Fruit fly (Drosophila melanogaster): ENCODE results near the gene Zw10.
A peak's percentile ranks its signal among the peaks of the same experiment; 100 is the strongest.

The Zw10 gene

dm6 chrX:2637914-2638313, 33.9 kb downstream of the Zw10 start:
- TF ChIP-seq pnt (GFP tag; optimal IDR thresholded peaks at IDR 0.05) (no peak), bcd (GFP tag; optimal IDR thresholded peaks at IDR 0.05) (no peak), C15 (GFP tag; IDR thresholded peaks at IDR 0.05) (no peak), Sry-δ (GFP tag; optimal IDR thresholded peaks at IDR 0.05) (no peak), en (GFP tag; optimal IDR thresholded peaks at IDR 0.05) (no peak), CG8290 (GFP tag; optimal IDR thresholded peaks at IDR 0.05) (no peak), CG8290 (tag; optimal IDR thresholded peaks at IDR 0.05) (no peak), ewg (GFP tag; optimal IDR thresholded peaks at IDR 0.05) (no peak), usp (GFP tag; optimal IDR thresholded peaks at IDR 0.05) (no peak), ato (GFP tag; IDR thresholded peaks at IDR 0.05; ENCODE audit: partially characterized antibody) (no peak), CG14441 (GFP tag; IDR thresholded peaks at IDR 0.05) (no peak)

DNA sequence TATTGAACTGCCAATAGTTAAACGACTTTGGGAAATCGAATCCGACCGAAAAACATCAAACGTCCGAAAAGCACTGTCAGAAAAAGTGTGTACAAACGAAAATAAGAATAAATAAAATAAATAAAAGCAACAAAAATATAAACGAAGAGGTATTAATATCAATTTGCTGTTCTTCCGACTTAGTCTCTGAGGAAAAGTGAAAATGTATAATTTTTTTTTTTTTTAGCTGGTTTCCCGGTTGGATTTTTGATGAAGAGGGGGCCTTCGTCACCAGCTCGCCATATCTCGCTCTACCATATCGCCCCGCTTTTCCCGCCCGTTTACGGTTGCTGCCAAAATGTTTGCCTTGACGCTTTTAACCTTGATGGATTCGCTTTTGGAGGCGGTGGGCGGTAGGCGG, 34.6 kb downstream of the Zw10 start:
- TF ChIP-seq CG6689 (GFP tag; IDR thresholded peaks at IDR 0.05) = 0 out of 2 replicates have a peak, but pooled peaks have one; percentile 19
- peak; percentile 1 for TF ChIP-seq grau (tag; optimal IDR thresholded peaks at IDR 0.05)
- TF ChIP-seq CG12236 (GFP tag; optimal IDR thresholded peaks at IDR 0.05) = no peak
- peak; percentile 36; the same call in 1 of the 2 replicates for TF ChIP-seq sisA (GFP tag; IDR thresholded peaks at IDR 0.05)
- peak; percentile 58; the same call in 1 of the 2 replicates for TF ChIP-seq slbo (GFP tag; IDR thresholded peaks at IDR 0.05)
- peak; percentile 39; the same call in 1 of the 2 replicates for TF ChIP-seq CG32532 (GFP tag; IDR thresholded peaks at IDR 0.05)
- TF ChIP-seq Ptx1 (GFP tag; IDR thresholded peaks at IDR 0.05) = peak; percentile 24; the same call in 1 of the 2 replicates
- peak; percentile 9 for TF ChIP-seq CG4424 (GFP tag; optimal IDR thresholded peaks at IDR 0.05)
- no peak for TF ChIP-seq CG31441 (GFP tag; IDR thresholded peaks at IDR 0.05)
- 0 out of 3 replicates have a peak, but pooled peaks have one; percentile 33 for TF ChIP-seq CG11456 (GFP tag; IDR thresholded peaks at IDR 0.05)
- TF ChIP-seq Rfx (GFP tag; IDR thresholded peaks at IDR 0.05) = peak; percentile 48; the same call in 1 of the 2 replicates
- peak; percentile 33 for TF ChIP-seq Fer1 (GFP tag; optimal IDR thresholded peaks at IDR 0.05)
- peak; percentile 3 for TF ChIP-seq CG12155 (GFP tag; optimal IDR thresholded peaks at IDR 0.05)
- TF ChIP-seq Hr51 (GFP tag; optimal IDR thresholded peaks at IDR 0.05) = peak in 1 of 2 experiments; percentile 10
- TF ChIP-seq hkb (optimal IDR thresholded peaks at IDR 0.05) = no peak
- peak; percentile 52 for TF ChIP-seq hkb (GFP tag; IDR thresholded peaks at IDR 0.05)
- TF ChIP-seq CG15269 (tag; optimal IDR thresholded peaks at IDR 0.05) = peak; percentile 11
- no peak for TF ChIP-seq shn (GFP tag; optimal IDR thresholded peaks at IDR 0.05)
- peak; percentile 24; the same call in 1 of the 2 replicates for TF ChIP-seq Atf6 (GFP tag; IDR thresholded peaks at IDR 0.05)
- peak; percentile 33 for TF ChIP-seq CG30403 (GFP tag; optimal IDR thresholded peaks at IDR 0.05)
- no peak for TF ChIP-seq zen (tag; optimal IDR thresholded peaks at IDR 0.05)
- no peak for TF ChIP-seq ato (GFP tag; IDR thresholded peaks at IDR 0.05; ENCODE audit: partially characterized antibody)
- no peak for TF ChIP-seq ssp (GFP tag; IDR thresholded peaks at IDR 0.05)
- peak; percentile 51 for TF ChIP-seq CG9932 (GFP tag; IDR thresholded peaks at IDR 0.05)
- peak; percentile 37; the same call in 1 of the 3 replicates for TF ChIP-seq tgo (GFP tag; IDR thresholded peaks at IDR 0.05)
- TF ChIP-seq fd96Cb (tag; optimal IDR thresholded peaks at IDR 0.05) = no peak
- peak; percentile 49 for TF ChIP-seq lab (GFP tag; optimal IDR thresholded peaks at IDR 0.05)
- TF ChIP-seq lilli (GFP tag; optimal IDR thresholded peaks at IDR 0.05) = peak; percentile 6
- TF ChIP-seq pita (GFP tag; optimal IDR thresholded peaks at IDR 0.05) = no peak
- TF ChIP-seq unpg (GFP tag; optimal IDR thresholded peaks at IDR 0.05) = peak; percentile 13
- peak; percentile 5 for TF ChIP-seq ind (GFP tag; optimal IDR thresholded peaks at IDR 0.05)
- 0 out of 2 replicates have a peak, but pooled peaks have one; percentile 14 for TF ChIP-seq CG14014 (GFP tag; IDR thresholded peaks at IDR 0.05)
- TF ChIP-seq unc-4 (GFP tag; IDR thresholded peaks at IDR 0.05; ENCODE audit: partially characterized antibody) = no peak
- no peak for TF ChIP-seq fd102C (GFP tag; optimal IDR thresholded peaks at IDR 0.05)
- TF ChIP-seq Hmr (GFP tag; optimal IDR thresholded peaks at IDR 0.05) = peak; percentile 29
- peak; percentile 40 for TF ChIP-seq CG2678 (tag; optimal IDR thresholded peaks at IDR 0.05)
- peak; percentile 4 for TF ChIP-seq CG7786 (GFP tag; optimal IDR thresholded peaks at IDR 0.05)
- peak; percentile 2 for TF ChIP-seq Fer3 (tag; optimal IDR thresholded peaks at IDR 0.05)
- 0 out of 3 replicates have a peak, but pooled peaks have one; percentile 42 for TF ChIP-seq dysf (GFP tag; IDR thresholded peaks at IDR 0.05)
- TF ChIP-seq Aef1 (GFP tag; IDR thresholded peaks at IDR 0.05) = peak; percentile 23; the same call in 1 of the 3 replicates
